Worm (Caenorhabditis elegans): ENCODE measurements around the gene CD4.8.

ce11 chrV:5614724-5615123 lies 13.6 kb upstream of the CD4.8 start, which contains the start of gene M03E7.3:
- no peak for TF ChIP-seq mls-2 (tag; optimal IDR thresholded peaks at IDR 0.05)
- no peak for TF ChIP-seq ceh-83 (GFP tag; optimal IDR thresholded peaks at IDR 0.05)
- no peak for TF ChIP-seq nhr-76 (tag; optimal IDR thresholded peaks at IDR 0.05)
- TF ChIP-seq drap-1 (GFP tag; optimal IDR thresholded peaks at IDR 0.05) = no peak
- TF ChIP-seq ces-1 (GFP tag; optimal IDR thresholded peaks at IDR 0.05) = no peak
- no peak for TF ChIP-seq lin-32 (GFP tag; optimal IDR thresholded peaks at IDR 0.05)
- TF ChIP-seq elt-3 (tag; optimal IDR thresholded peaks at IDR 0.05) = no peak
- no peak for TF ChIP-seq unc-39 (tag; optimal IDR thresholded peaks at IDR 0.05)
- TF ChIP-seq elt-1 (tag; optimal IDR thresholded peaks at IDR 0.05; ENCODE audit: borderline replicate concordance, insufficient read depth) = no peak
- TF ChIP-seq nhr-237 (tag; optimal IDR thresholded peaks at IDR 0.05) = no peak
- TF ChIP-seq blmp-1 (tag; optimal IDR thresholded peaks at IDR 0.05) = no peak
- TF ChIP-seq M03D4.4 (tag; optimal IDR thresholded peaks at IDR 0.05) = no peak
